Worm (Caenorhabditis elegans) whole organism, late embryonic: ENCODE measurements around the gene tbx-36.

Experiments used
- ceh-14 ChIP-seq: sonication (generic microtip); optimal IDR thresholded peaks from 2 replicates; lab custom pipeline; 2016; ENCODE audit warnings: missing genotype, missing genetic modification characterization, missing compliant biosample characterization
- ceh-31 ChIP-seq: sonication (generic microtip); optimal IDR thresholded peaks from 2 replicates; lab custom pipeline; 2016; ENCODE audit warnings: missing genetic modification characterization, missing compliant biosample characterization
- ceh-9 ChIP-seq: sonication (generic microtip); optimal IDR thresholded peaks from 2 replicates; lab custom pipeline; 2016; ENCODE audit warnings: mild to moderate bottlenecking, missing genetic modification characterization, inconsistent platforms, missing compliant biosample characterization
- hlh-30 ChIP-seq: sonication (generic microtip); optimal IDR thresholded peaks from 2 replicates; lab custom pipeline; 2017; ENCODE audit warnings: antibody characterized with exemption, missing genetic modification characterization, missing compliant biosample characterization; ENCODE audit not compliant: insufficient read depth
- nfya-1 ChIP-seq: sonication (generic microtip); optimal IDR thresholded peaks from 2 replicates; lab custom pipeline; 2017; ENCODE audit warnings: missing genetic modification characterization, mild to moderate bottlenecking, missing compliant biosample characterization, antibody characterized with exemption, moderate library complexity
- npax-4 ChIP-seq: sonication (generic microtip); optimal IDR thresholded peaks from 2 replicates; lab custom pipeline; 2016; ENCODE audit warnings: missing genetic modification characterization, missing compliant biosample characterization
- pha-2 ChIP-seq: sonication (generic microtip); optimal IDR thresholded peaks from 2 replicates; lab custom pipeline; 2017; ENCODE audit warnings: mild to moderate bottlenecking, missing genetic modification characterization, missing compliant biosample characterization
- pqm-1 ChIP-seq: sonication (generic microtip); optimal IDR thresholded peaks from 2 replicates; lab custom pipeline; 2016; ENCODE audit warnings: missing genetic modification characterization, missing compliant biosample characterization
- ref-2 ChIP-seq: sonication (generic microtip); optimal IDR thresholded peaks from 2 replicates; lab custom pipeline; 2016; ENCODE audit warnings: missing genetic modification characterization, missing compliant biosample characterization
- sox-2 ChIP-seq: fragments of 200-800 bp; sonication (Bioruptor generic); IDR thresholded peaks from 2 replicates; pipeline ENCODE4 v1.3.6; 2022; ENCODE audit warnings: missing genetic modification reagents, missing genetic modification characterization, missing compliant biosample characterization
- ttx-3 ChIP-seq: sonication (generic microtip); optimal IDR thresholded peaks from 2 replicates; lab custom pipeline; 2016; ENCODE audit warnings: missing genetic modification reagents, missing genetic modification characterization, missing compliant biosample characterization
- unc-55 ChIP-seq: sonication (generic microtip); optimal IDR thresholded peaks from 2 replicates; lab custom pipeline; 2017; ENCODE audit warnings: missing biosample characterization, missing genetic modification reagents, missing genetic modification characterization
- zip-5 ChIP-seq: sonication (generic microtip); optimal IDR thresholded peaks from 2 replicates; lab custom pipeline; 2016; ENCODE audit warnings: missing genetic modification characterization, missing compliant biosample characterization

DNA sequence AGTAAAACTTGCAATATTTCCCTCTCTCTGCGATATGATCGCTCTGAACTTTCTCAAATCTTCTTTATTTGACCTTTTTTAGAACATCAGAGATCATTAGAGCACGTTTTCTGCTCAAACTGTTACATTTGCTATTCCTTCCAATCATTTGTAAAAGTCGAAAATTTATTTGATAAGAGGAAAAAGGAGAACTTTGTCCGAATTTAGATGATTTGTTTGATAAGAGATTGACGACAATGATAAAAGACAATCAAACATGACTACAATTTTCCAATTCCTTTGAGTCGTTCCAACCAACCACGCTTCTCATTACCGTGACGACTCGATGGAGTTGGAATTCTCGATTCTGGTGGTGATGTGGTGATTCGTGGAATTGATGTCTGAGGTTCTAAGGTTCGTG is 32.5 kb upstream of the tbx-36 start:
- TF ChIP-seq ttx-3 (tag; lab: Kevin White, UChicago): no peak
- no peak for TF ChIP-seq nfya-1
- TF ChIP-seq zip-5 (tag; lab: Kevin White, UChicago): no peak
- TF ChIP-seq ref-2 (tag; lab: Kevin White, UChicago): no peak
- no peak for TF ChIP-seq hlh-30
- no peak for TF ChIP-seq ceh-31 (tag; lab: Kevin White, UChicago)
- no peak for TF ChIP-seq ceh-9 (tag; lab: Kevin White, UChicago)
- no peak for TF ChIP-seq pha-2 (tag; lab: Kevin White, UChicago)
- no peak for TF ChIP-seq ceh-14 (tag; lab: Kevin White, UChicago)
- TF ChIP-seq npax-4 (tag; lab: Kevin White, UChicago): no peak
- TF ChIP-seq sox-2: no peak
- no peak for TF ChIP-seq pqm-1 (tag; lab: Kevin White, UChicago)
- TF ChIP-seq unc-55 (GFP tag; lab: Kevin White, UChicago): no peak
